Worm (Caenorhabditis elegans): Measurements from ENCODE around the gene F22F1.3.
A peak's percentile ranks its signal among the peaks of the same experiment; 100 is the strongest.

F22F1.3 gene

ce11 chrX:8139146-8139545, 23.7 kb downstream of the F22F1.3 start, which contains the start of gene C02B8.3:
Gene C02B8.3, plus strand, starts transcription at chrX:8139446.
- TF ChIP-seq Y116A8C.19 (tag; optimal IDR thresholded peaks at IDR 0.05; ENCODE audit: borderline replicate concordance) (no peak), ceh-82 (tag; optimal IDR thresholded peaks at IDR 0.05) (no peak), tbx-2 (tag; optimal IDR thresholded peaks at IDR 0.05) (no peak), lsy-2 (tag; optimal IDR thresholded peaks at IDR 0.05) (no peak)

DNA sequence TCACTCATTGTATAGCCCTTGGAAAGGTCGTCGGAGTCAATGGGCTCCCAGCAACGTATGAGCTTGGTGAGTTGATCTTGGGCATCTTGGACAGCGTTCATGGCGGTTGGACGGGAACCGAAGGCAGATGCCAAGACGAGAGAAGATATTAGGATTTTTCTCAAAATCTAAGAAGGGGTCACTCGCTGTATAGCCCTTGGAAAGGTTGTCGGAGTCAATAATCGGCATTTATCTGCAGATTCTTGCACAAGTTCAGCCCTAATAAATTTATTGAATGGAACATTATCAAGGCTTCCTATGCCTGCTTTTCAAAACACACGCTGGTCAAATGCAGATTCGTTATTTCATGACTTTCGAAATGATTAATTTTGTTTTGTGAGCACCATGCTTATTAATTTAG, 25.1 kb downstream of the F22F1.3 start, which contains the start of gene C02B8.7:
C02B8.7 (minus strand) TSS at position 101 of the 400 bp plus-strand sequence.
- TF ChIP-seq mab-9 (GFP tag; IDR thresholded peaks at IDR 0.05), result no peak
- no peak for TF ChIP-seq ces-1 (GFP tag; optimal IDR thresholded peaks at IDR 0.05)
- no peak for TF ChIP-seq ama-1 (optimal IDR thresholded peaks at IDR 0.05)
- TF ChIP-seq fkh-4 (tag; optimal IDR thresholded peaks at IDR 0.05; ENCODE audit: borderline replicate concordance), result no peak
- TF ChIP-seq sox-4 (tag; optimal IDR thresholded peaks at IDR 0.05), result no peak
- TF ChIP-seq fkh-8 (tag; optimal IDR thresholded peaks at IDR 0.05), result no peak
- no peak for TF ChIP-seq nhr-90 (tag; optimal IDR thresholded peaks at IDR 0.05; ENCODE audit: poor library complexity)
- no peak for TF ChIP-seq jun-1 (tag; optimal IDR thresholded peaks at IDR 0.05)
- TF ChIP-seq elt-3 (tag; optimal IDR thresholded peaks at IDR 0.05), result no peak
- no peak for TF ChIP-seq isw-1 (GFP tag; IDR thresholded peaks at IDR 0.05)
- no peak for TF ChIP-seq snu-23 (GFP tag; optimal IDR thresholded peaks at IDR 0.05)
- no peak for TF ChIP-seq mef-2 (tag; optimal IDR thresholded peaks at IDR 0.05)

ce11 chrX:8136276-8136891, 26.5 kb downstream of the F22F1.3 start, which contains the start of gene C02B8.6:
Gene C02B8.6, minus strand, starts transcription at chrX:8136326.
- TF ChIP-seq mab-9 (GFP tag; IDR thresholded peaks at IDR 0.05) (no peak), ceh-82 (tag; optimal IDR thresholded peaks at IDR 0.05) (peak in 1 of 3 experiments; percentile 29), tbx-2 (tag; optimal IDR thresholded peaks at IDR 0.05) (no peak), nhr-47 (tag; optimal IDR thresholded peaks at IDR 0.05) (peak; percentile 39), nhr-71 (tag; optimal IDR thresholded peaks at IDR 0.05) (peak; percentile 50), ceh-8 (GFP tag; optimal IDR thresholded peaks at IDR 0.05) (no peak), swsn-7 (tag; optimal IDR thresholded peaks at IDR 0.05) (peak; percentile 40), C04F5.9 (tag; optimal IDR thresholded peaks at IDR 0.05) (no peak), aha-1 (tag; optimal IDR thresholded peaks at IDR 0.05) (no peak), irx-1 (tag; optimal IDR thresholded peaks at IDR 0.05) (peak; percentile 17), nhr-77 (tag; optimal IDR thresholded peaks at IDR 0.05) (no peak), lin-35 (GFP tag; optimal IDR thresholded peaks at IDR 0.05) (peak; percentile 24 to 60), dsc-1 (tag; optimal IDR thresholded peaks at IDR 0.05) (peak; percentile 13), egl-13 (tag; optimal IDR thresholded peaks at IDR 0.05) (no peak), efl-3 (GFP tag; optimal IDR thresholded peaks at IDR 0.05) (no peak), mdl-1 (tag; optimal IDR thresholded peaks at IDR 0.05) (peak in 1 of 2 experiments; percentile 23), ces-1 (GFP tag; optimal IDR thresholded peaks at IDR 0.05) (no peak), nhr-20 (tag; optimal IDR thresholded peaks at IDR 0.05) (peak; percentile 25), alr-1 (tag; optimal IDR thresholded peaks at IDR 0.05; ENCODE audit: borderline replicate concordance) (no peak), elt-3 (tag; optimal IDR thresholded peaks at IDR 0.05) (peak in 1 of 6 experiments; percentile 21), isw-1 (GFP tag; IDR thresholded peaks at IDR 0.05) (no peak), nhr-237 (tag; optimal IDR thresholded peaks at IDR 0.05) (no peak), hlh-17 (GFP tag; optimal IDR thresholded peaks at IDR 0.05; ENCODE audit: borderline replicate concordance) (no peak), ztf-11 (tag; optimal IDR thresholded peaks at IDR 0.05) (no peak), fos-1 (tag; optimal IDR thresholded peaks at IDR 0.05) (no peak), pqm-1 (tag; optimal IDR thresholded peaks at IDR 0.05) (no peak), lin-39 (tag; optimal IDR thresholded peaks at IDR 0.05) (no peak), snpc-4 (tag; optimal IDR thresholded peaks at IDR 0.05) (no peak), rnt-1 (tag; optimal IDR thresholded peaks at IDR 0.05) (peak; percentile 27), xbp-1 (tag; optimal IDR thresholded peaks at IDR 0.05) (peak; percentile 27), efl-1 (optimal IDR thresholded peaks at IDR 0.05) (peak; percentile 29 to 36), efl-1 (GFP tag; optimal IDR thresholded peaks at IDR 0.05 in 1 of 2) (peak; percentile 44 to 84), nhr-85 (tag) (no peak), vab-15 (tag; optimal IDR thresholded peaks at IDR 0.05) (no peak), skn-1 (tag; optimal IDR thresholded peaks at IDR 0.05) (no peak), C34B4.2 (tag; optimal IDR thresholded peaks at IDR 0.05) (no peak), ztf-4 (tag; optimal IDR thresholded peaks at IDR 0.05) (no peak), dpl-1 (GFP tag; optimal IDR thresholded peaks at IDR 0.05) (peak; percentile 15 to 44 (median 25))

All from whole organism, L1 larva.